Worm (Caenorhabditis elegans) whole organism, L4 larva: ENCODE results near the gene F26F12.2.

Source experiments
- ceh-82 ChIP-seq: sonication (generic microtip); optimal IDR thresholded peaks from 2 replicates; lab custom pipeline; 2017; ENCODE audit warnings: missing biosample characterization, missing genetic modification characterization
- daf-19 ChIP-seq: fragments of 200-800 bp; sonication (Bioruptor generic); conservative IDR thresholded peaks from 2 replicates; pipeline ENCODE4 v1.3.6; 2022; ENCODE audit warnings: missing genetic modification characterization, missing compliant biosample characterization
- hlh-30 ChIP-seq: sonication (generic microtip); optimal IDR thresholded peaks from 2 replicates; lab custom pipeline; 2017; ENCODE audit warnings: antibody characterized with exemption, mild to moderate bottlenecking, missing genetic modification characterization, missing compliant biosample characterization; ENCODE audit not compliant: insufficient read depth
- lin-13 ChIP-seq: fragments of 150-350 bp; optimal IDR thresholded peaks from 2 replicates; lab custom pipeline; 2014; ENCODE audit warnings: missing biosample characterization, missing genetic modification reagents, missing genetic modification characterization
- lin-15B ChIP-seq: fragments of 150-350 bp; sonication (generic microtip); optimal IDR thresholded peaks from 3 replicates; lab custom pipeline; 2014; ENCODE audit warnings: missing biosample characterization, missing genetic modification characterization
- mep-1 ChIP-seq: fragments of 150-350 bp; sonication (generic microtip); optimal IDR thresholded peaks from 3 replicates; lab custom pipeline; 2014; ENCODE audit warnings: missing biosample characterization, missing genetic modification characterization
- nhr-25 ChIP-seq: sonication (generic microtip); optimal IDR thresholded peaks from 2 replicates; lab custom pipeline; 2017; ENCODE audit warnings: missing genetic modification characterization, mild to moderate bottlenecking, missing compliant biosample characterization, antibody characterized with exemption, moderate library complexity, borderline replicate concordance; ENCODE audit not compliant: insufficient read depth
- nhr-76 ChIP-seq: fragments of 150-350 bp; optimal IDR thresholded peaks from 2 replicates; lab custom pipeline; 2014; ENCODE audit warnings: missing biosample characterization, missing genetic modification characterization
- nhr-77 ChIP-seq: fragments of 150-350 bp; optimal IDR thresholded peaks from 2 replicates; lab custom pipeline; 2014; ENCODE audit warnings: missing biosample characterization, missing genetic modification characterization
- saeg-2 ChIP-seq: fragments of 200-800 bp; sonication (Bioruptor generic); IDR thresholded peaks from 2 replicates; pipeline ENCODE4 v1.3.6; 2022; ENCODE audit warnings: missing genetic modification reagents, missing genetic modification characterization, missing compliant biosample characterization
- unc-62 ChIP-seq, 3 experiments: fragments of 150-350 bp in 1 of 3; sonication (generic microtip); optimal IDR thresholded peaks in 2 of 3; peaks in 1 of 3; 1 replicate in 1 of 3; 2 replicates in 2 of 3; lab custom pipeline; 2014 to 2017; ENCODE audit warnings: missing biosample characterization in 3 of 3, missing genetic modification characterization in 3 of 3, missing genetic modification reagents in 3 of 3, missing genotype in 1 of 3
- zag-1 ChIP-seq: fragments of 150-350 bp; optimal IDR thresholded peaks from 2 replicates; lab custom pipeline; 2014; ENCODE audit warnings: missing biosample characterization, missing genetic modification characterization

ce11 chrV:5835397-5835796, 3.0 kb downstream of the F26F12.2 start:
- TF ChIP-seq lin-15B (no peak), nhr-76 (no peak), nhr-77 (tag; lab: Kevin White, UChicago) (no peak), lin-13 (GFP tag; lab: Kevin White, UChicago) (peak; percentile 23), ceh-82 (tag; lab: Kevin White, UChicago) (no peak), mep-1 (no peak), daf-19 (GFP tag; lab: Robert Waterston, UW) (no peak), unc-62 (GFP tag; optimal IDR thresholded peaks at IDR 0.05 in 1 of 2; lab: Kevin White, UChicago) (no peak), unc-62 (tag; optimal IDR thresholded peaks at IDR 0.05; lab: Kevin White, UChicago) (no peak), zag-1 (tag; lab: Kevin White, UChicago) (no peak), saeg-2 (no peak), nhr-25 (tag; lab: Kevin White, UChicago) (no peak), hlh-30 (tag; lab: Kevin White, UChicago) (no peak)
